Worm (Caenorhabditis elegans): Measurements from ENCODE around the gene srt-41.

srt-41 gene

ce11 chrV:1803043-1803442, at the start of gene srt-41:
srt-41 (minus strand) TSS chrV:1803143.
- TF ChIP-seq hmbx-1 (tag; optimal IDR thresholded peaks at IDR 0.05): no peak
- no peak for TF ChIP-seq flt-1 (GFP tag; IDR thresholded peaks at IDR 0.05)
- TF ChIP-seq B0310.2 (tag; optimal IDR thresholded peaks at IDR 0.05): no peak
- TF ChIP-seq ets-7 (tag; optimal IDR thresholded peaks at IDR 0.05): no peak
- TF ChIP-seq ceh-13 (GFP tag; optimal IDR thresholded peaks at IDR 0.05): no peak
- TF ChIP-seq hnd-1 (tag; optimal IDR thresholded peaks at IDR 0.05): no peak
- TF ChIP-seq F13C5.2 (tag; optimal IDR thresholded peaks at IDR 0.05): no peak
- TF ChIP-seq aly-1 (tag; optimal IDR thresholded peaks at IDR 0.05): no peak
- no peak for TF ChIP-seq scrt-1 (GFP tag; IDR thresholded peaks at IDR 0.05)
- no peak for TF ChIP-seq sea-1 (GFP tag; conservative IDR thresholded peaks at IDR 0.05)
- no peak for TF ChIP-seq ceh-36 (tag; optimal IDR thresholded peaks at IDR 0.05)
- no peak for TF ChIP-seq pes-1 (GFP tag; IDR thresholded peaks at IDR 0.05)

ce11 chrV:1849992-1850391, 47.0 kb upstream of the srt-41 start:
- TF ChIP-seq pes-1 (GFP tag; IDR thresholded peaks at IDR 0.05): peak; percentile 45; the same call in 1 of the 2 replicates

DNA sequence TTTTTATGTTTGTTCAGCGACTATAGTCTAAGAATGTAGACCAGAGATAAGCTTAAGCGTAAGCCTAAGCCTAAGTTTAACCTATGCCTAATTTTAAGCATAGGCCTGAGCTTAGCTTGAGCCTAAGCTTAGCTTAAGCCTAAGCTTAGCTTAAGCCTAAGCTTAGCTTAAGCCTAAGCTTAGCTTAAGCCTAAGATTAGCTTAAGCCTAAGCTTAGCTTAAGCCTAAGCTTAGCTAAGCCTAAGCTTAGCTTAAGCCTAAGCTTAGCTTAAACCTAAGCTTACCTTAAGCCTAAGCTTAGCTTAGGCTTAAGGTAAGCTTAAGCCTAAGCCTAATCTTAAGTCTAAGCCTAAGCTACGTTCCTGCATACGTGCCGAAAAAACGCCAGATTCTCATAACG, 45.6 kb upstream of the srt-41 start:
- TF ChIP-seq ceh-36 (tag; optimal IDR thresholded peaks at IDR 0.05): peak; percentile 88
- no peak for TF ChIP-seq F13C5.2 (tag; optimal IDR thresholded peaks at IDR 0.05)

DNA sequence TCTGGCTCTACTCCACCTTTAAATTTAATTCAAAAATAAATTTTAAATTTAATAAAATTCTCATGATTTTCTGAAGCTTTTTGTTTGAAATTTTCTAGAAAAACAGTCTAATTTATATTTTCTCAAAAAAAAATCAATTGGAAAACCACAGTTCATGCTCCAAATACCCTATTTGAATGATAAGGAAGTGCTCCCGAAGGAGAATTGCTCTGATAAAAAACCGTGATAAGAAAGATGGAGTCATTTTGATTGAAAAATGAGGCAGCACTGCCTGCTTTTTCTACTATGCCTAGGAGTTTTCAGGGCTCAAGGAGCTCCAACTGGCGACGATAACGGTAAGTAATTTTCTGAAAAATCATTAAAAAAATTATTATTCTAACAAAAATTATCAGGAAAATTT, 43.0 kb upstream of the srt-41 start, which contains the start of gene T10B5.7:
Gene T10B5.7 (plus strand): TSS at position 225 of the 400 bp plus-strand sequence.
- TF ChIP-seq hnd-1 (tag; optimal IDR thresholded peaks at IDR 0.05): no peak
- TF ChIP-seq ceh-13 (GFP tag; optimal IDR thresholded peaks at IDR 0.05): no peak
- no peak for TF ChIP-seq flt-1 (GFP tag; IDR thresholded peaks at IDR 0.05)
- TF ChIP-seq F13C5.2 (tag; optimal IDR thresholded peaks at IDR 0.05): no peak
- TF ChIP-seq sea-1 (GFP tag; conservative IDR thresholded peaks at IDR 0.05): no peak
- no peak for TF ChIP-seq hmg-4 (GFP tag; optimal IDR thresholded peaks at IDR 0.05)
- no peak for TF ChIP-seq tbx-11 (GFP tag; IDR thresholded peaks at IDR 0.05)
- TF ChIP-seq B0310.2 (tag; optimal IDR thresholded peaks at IDR 0.05): no peak

DNA sequence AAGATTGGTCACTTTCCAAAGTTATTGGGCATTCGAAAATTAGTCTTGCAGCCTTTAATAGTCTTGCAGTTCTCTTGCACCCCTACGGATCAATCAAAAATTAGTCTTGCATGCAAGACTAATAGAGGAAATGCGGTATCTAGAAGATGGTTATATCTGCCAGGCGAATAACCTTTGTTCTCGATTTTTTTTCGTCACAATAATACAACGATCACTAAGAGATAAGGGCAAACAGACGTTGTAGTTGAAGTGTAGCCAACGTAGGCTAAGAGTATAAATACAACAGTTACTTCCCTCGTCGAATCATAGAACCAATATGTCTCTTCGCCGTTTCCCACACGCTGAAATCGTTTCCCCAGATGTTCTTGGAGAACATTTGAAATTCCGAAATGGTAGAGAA, 38.8 kb upstream of the srt-41 start, which contains the start of gene T10B5.8:
Gene T10B5.8 (plus strand): TSS at position 301 of the 400 bp plus-strand sequence.
- TF ChIP-seq flt-1 (GFP tag; IDR thresholded peaks at IDR 0.05) (no peak), tra-4 (tag; optimal IDR thresholded peaks at IDR 0.05) (no peak), ceh-13 (GFP tag; optimal IDR thresholded peaks at IDR 0.05) (no peak), ets-7 (tag; optimal IDR thresholded peaks at IDR 0.05) (no peak), tbx-37 (GFP tag; conservative IDR thresholded peaks at IDR 0.05) (no peak), hnd-1 (tag; optimal IDR thresholded peaks at IDR 0.05) (no peak), ceh-36 (tag; optimal IDR thresholded peaks at IDR 0.05) (no peak), B0310.2 (tag; optimal IDR thresholded peaks at IDR 0.05) (no peak)

DNA sequence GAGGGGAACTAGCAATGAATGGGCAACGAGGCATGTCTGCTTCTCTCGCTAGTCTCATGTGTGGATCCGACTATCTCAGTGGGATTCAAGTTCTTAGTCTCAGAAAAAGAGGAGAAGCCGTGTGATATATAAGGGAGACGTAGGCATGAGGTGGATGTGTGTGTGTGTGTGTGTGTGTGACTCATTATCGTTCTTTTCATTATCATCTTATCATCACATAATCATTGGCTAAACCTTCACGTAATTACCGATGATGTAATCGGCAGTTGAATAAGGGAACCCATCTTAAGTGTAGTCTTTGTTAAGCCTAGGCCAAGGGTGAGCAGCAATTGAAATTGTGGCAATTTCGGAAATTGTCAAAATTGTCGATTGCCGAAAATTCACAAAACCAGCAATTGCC, 27.0 kb upstream of the srt-41 start, which contains the start of gene Y32G9B.1:
Gene Y32G9B.1 (minus strand): TSS at position 101 of the 400 bp plus-strand sequence.
- TF ChIP-seq hmbx-1 (tag; optimal IDR thresholded peaks at IDR 0.05): no peak

ce11 chrV:1824528-1824927, 21.6 kb upstream of the srt-41 start:
- TF ChIP-seq ceh-36 (tag; optimal IDR thresholded peaks at IDR 0.05): no peak
- TF ChIP-seq scrt-1 (GFP tag; IDR thresholded peaks at IDR 0.05): no peak
- TF ChIP-seq hmbx-1 (tag; optimal IDR thresholded peaks at IDR 0.05): no peak
- TF ChIP-seq F13C5.2 (tag; optimal IDR thresholded peaks at IDR 0.05): no peak
- no peak for TF ChIP-seq aly-1 (tag; optimal IDR thresholded peaks at IDR 0.05)
- no peak for TF ChIP-seq flt-1 (GFP tag; IDR thresholded peaks at IDR 0.05)
- TF ChIP-seq ceh-13 (GFP tag; optimal IDR thresholded peaks at IDR 0.05): no peak
- TF ChIP-seq tbx-11 (GFP tag; IDR thresholded peaks at IDR 0.05): no peak
- TF ChIP-seq hmg-4 (GFP tag; optimal IDR thresholded peaks at IDR 0.05): no peak
- TF ChIP-seq B0310.2 (tag; optimal IDR thresholded peaks at IDR 0.05): no peak
- no peak for TF ChIP-seq tra-4 (tag; optimal IDR thresholded peaks at IDR 0.05)
- no peak for TF ChIP-seq ets-7 (tag; optimal IDR thresholded peaks at IDR 0.05)
- no peak for TF ChIP-seq ama-1 (optimal IDR thresholded peaks at IDR 0.05)
- TF ChIP-seq pes-1 (GFP tag; IDR thresholded peaks at IDR 0.05): no peak

- TF ChIP-seq scrt-1 (GFP tag; IDR thresholded peaks at IDR 0.05) (0 out of 2 replicates have a peak, but pooled peaks have one; percentile 68), ceh-36 (tag; optimal IDR thresholded peaks at IDR 0.05) (peak; percentile 10), tra-4 (tag; optimal IDR thresholded peaks at IDR 0.05) (no peak), aly-1 (tag; optimal IDR thresholded peaks at IDR 0.05) (no peak), F13C5.2 (tag; optimal IDR thresholded peaks at IDR 0.05) (peak; percentile 61), B0310.2 (tag; optimal IDR thresholded peaks at IDR 0.05) (no peak), hmbx-1 (tag; optimal IDR thresholded peaks at IDR 0.05) (no peak), pes-1 (GFP tag; IDR thresholded peaks at IDR 0.05) (peak; percentile 70), tbx-11 (GFP tag; IDR thresholded peaks at IDR 0.05) (peak; percentile 46; the same call in 1 of the 2 replicates), tbx-37 (GFP tag; conservative IDR thresholded peaks at IDR 0.05) (peak; percentile 56), ceh-13 (GFP tag; optimal IDR thresholded peaks at IDR 0.05) (no peak), hnd-1 (tag; optimal IDR thresholded peaks at IDR 0.05) (no peak), ama-1 (optimal IDR thresholded peaks at IDR 0.05) (no peak), ets-7 (tag; optimal IDR thresholded peaks at IDR 0.05) (no peak), flt-1 (GFP tag; IDR thresholded peaks at IDR 0.05) (peak; percentile 60; the same call in 1 of the 2 replicates), sea-1 (GFP tag; conservative IDR thresholded peaks at IDR 0.05) (no peak), hmg-4 (GFP tag; optimal IDR thresholded peaks at IDR 0.05) (no peak)
Observed at ce11 chrV:1821287-1821686, 18.3 kb upstream of the srt-41 start, which contains the start of the genes gly-7 and mrpl-39. gly-7 (minus strand) TSS chrV:1821323. mrpl-39 (plus strand) TSS chrV:1821579.

- no peak for TF ChIP-seq ets-7 (tag; optimal IDR thresholded peaks at IDR 0.05)
- no peak for TF ChIP-seq tbx-37 (GFP tag; conservative IDR thresholded peaks at IDR 0.05)
- no peak for TF ChIP-seq ama-1 (optimal IDR thresholded peaks at IDR 0.05)
- no peak for TF ChIP-seq B0310.2 (tag; optimal IDR thresholded peaks at IDR 0.05)
- TF ChIP-seq sea-1 (GFP tag; conservative IDR thresholded peaks at IDR 0.05): no peak
Observed at ce11 chrV:1820749-1821148, 17.8 kb upstream of the srt-41 start.
